Worm (Caenorhabditis elegans) whole organism, L1 larva: Measurements from ENCODE around the gene C34F6.7.

Experiments
- C04F5.9 ChIP-seq: sonication (generic microtip); optimal IDR thresholded peaks from 2 replicates; lab custom pipeline; 2016; ENCODE audit warnings: missing genetic modification characterization, missing compliant biosample characterization
- C16A3.4 ChIP-seq: fragments of 150-350 bp; optimal IDR thresholded peaks from 2 replicates; lab custom pipeline; 2014; ENCODE audit warnings: missing biosample characterization, missing genetic modification characterization
- Y116A8C.19 ChIP-seq: sonication (generic microtip); optimal IDR thresholded peaks from 2 replicates; lab custom pipeline; 2016; ENCODE audit warnings: missing compliant biosample characterization, missing genetic modification characterization, borderline replicate concordance
- aly-2 ChIP-seq: fragments of 150-350 bp; optimal IDR thresholded peaks from 2 replicates; lab custom pipeline; 2014; ENCODE audit warnings: missing biosample characterization, missing genetic modification characterization
- ama-1 ChIP-seq: fragments of 150-350 bp; optimal IDR thresholded peaks from 2 replicates; lab custom pipeline; 2014
- blmp-1 ChIP-seq: fragments of 150-350 bp; optimal IDR thresholded peaks from 2 replicates; lab custom pipeline; 2014; ENCODE audit warnings: missing biosample characterization, missing genetic modification characterization
- ceh-82 ChIP-seq, 3 experiments: fragments of 150-350 bp in 1 of 3; sonication (generic microtip) in 2 of 3; optimal IDR thresholded peaks; 2 replicates each; lab custom pipeline; 2014 to 2017; ENCODE audit warnings: missing biosample characterization in 3 of 3, missing genetic modification characterization in 3 of 3
- ceh-88 ChIP-seq: fragments of 200-800 bp; sonication (Bioruptor generic); IDR thresholded peaks from 2 replicates; pipeline ENCODE4 v1.3.6; 2022; ENCODE audit warnings: missing genetic modification characterization, missing compliant biosample characterization
- ceh-90 ChIP-seq: sonication (generic microtip); optimal IDR thresholded peaks from 2 replicates; lab custom pipeline; 2016; ENCODE audit warnings: missing genetic modification characterization, missing compliant biosample characterization
- ces-1 ChIP-seq: fragments of 150-350 bp; optimal IDR thresholded peaks from 2 replicates; lab custom pipeline; 2014; ENCODE audit warnings: missing biosample characterization, missing genetic modification reagents, missing genetic modification characterization
- dsc-1 ChIP-seq: sonication (generic microtip); optimal IDR thresholded peaks from 2 replicates; lab custom pipeline; 2016; ENCODE audit warnings: mild to moderate bottlenecking, missing genetic modification characterization, missing compliant biosample characterization
- efl-1 ChIP-seq, 4 experiments: fragments of 150-350 bp; optimal IDR thresholded peaks in 3 of 4; peaks in 1 of 4; 1 replicate in 1 of 4; 2 replicates in 3 of 4; lab custom pipeline; 2014; ENCODE audit warnings: missing biosample characterization in 2 of 4, missing genetic modification characterization in 2 of 4, missing genetic modification reagents in 2 of 4
- efl-3 ChIP-seq: fragments of 200-800 bp; sonication (Bioruptor generic); optimal IDR thresholded peaks from 2 replicates; lab custom pipeline; 2018; ENCODE audit warnings: mild to moderate bottlenecking, missing genetic modification characterization, missing compliant biosample characterization
- egl-13 ChIP-seq: sonication (generic microtip); optimal IDR thresholded peaks from 2 replicates; lab custom pipeline; 2016; ENCODE audit warnings: missing genotype, missing genetic modification reagents, missing genetic modification characterization, missing compliant biosample characterization
- elt-3 ChIP-seq, 6 experiments: fragments of 150-350 bp in 1 of 6; sonication (generic microtip); optimal IDR thresholded peaks; 2 replicates each; lab custom pipeline; 2017 to 2018; ENCODE audit warnings: missing biosample characterization in 6 of 6, missing genetic modification characterization in 6 of 6, inconsistent platforms in 1 of 6
- ets-5 ChIP-seq: fragments of 200-800 bp; sonication (Bioruptor generic); IDR thresholded peaks from 2 replicates; pipeline ENCODE4 v1.3.6; 2022; ENCODE audit warnings: missing genetic modification characterization, missing compliant biosample characterization
- fkh-4 ChIP-seq: sonication (generic microtip); optimal IDR thresholded peaks from 2 replicates; lab custom pipeline; 2016; ENCODE audit warnings: missing compliant biosample characterization, missing genetic modification characterization, borderline replicate concordance
- fkh-8 ChIP-seq: sonication (generic microtip); optimal IDR thresholded peaks from 2 replicates; lab custom pipeline; 2016; ENCODE audit warnings: mild to moderate bottlenecking, missing genetic modification characterization, missing compliant biosample characterization
- hlh-17 ChIP-seq: fragments of 200-800 bp; sonication (Bioruptor generic); optimal IDR thresholded peaks from 2 replicates; lab custom pipeline; 2018; ENCODE audit warnings: missing genetic modification characterization, mild to moderate bottlenecking, missing compliant biosample characterization, moderate library complexity, borderline replicate concordance
- hlh-4 ChIP-seq: sonication (generic microtip); optimal IDR thresholded peaks from 2 replicates; lab custom pipeline; 2016; ENCODE audit warnings: mild to moderate bottlenecking, missing genetic modification characterization, missing compliant biosample characterization
- hpl-2 ChIP-seq: fragments of 150-350 bp; optimal IDR thresholded peaks from 2 replicates; lab custom pipeline; 2014; ENCODE audit warnings: missing biosample characterization, missing genetic modification reagents, missing genetic modification characterization
- irx-1 ChIP-seq: sonication (generic microtip); optimal IDR thresholded peaks from 2 replicates; lab custom pipeline; 2016; ENCODE audit warnings: missing genetic modification characterization, missing compliant biosample characterization
- jun-1 ChIP-seq: fragments of 150-350 bp; optimal IDR thresholded peaks from 2 replicates; lab custom pipeline; 2014; ENCODE audit warnings: missing biosample characterization, missing genetic modification reagents, missing genetic modification characterization
- lin-14 ChIP-seq: fragments of 200-800 bp; sonication (Bioruptor generic); optimal IDR thresholded peaks from 2 replicates; lab custom pipeline; 2018; ENCODE audit warnings: mild to moderate bottlenecking, missing genetic modification characterization, moderate library complexity, missing compliant biosample characterization
- lin-15B ChIP-seq: fragments of 150-350 bp; sonication (generic microtip); optimal IDR thresholded peaks from 3 replicates; lab custom pipeline; 2014; ENCODE audit warnings: missing biosample characterization, missing genetic modification characterization
- lin-39 ChIP-seq: fragments of 150-350 bp; optimal IDR thresholded peaks from 2 replicates; lab custom pipeline; 2014; ENCODE audit warnings: missing biosample characterization, missing genetic modification reagents, missing genetic modification characterization
- lir-3 ChIP-seq: sonication (generic microtip); optimal IDR thresholded peaks from 2 replicates; lab custom pipeline; 2016; ENCODE audit warnings: mild to moderate bottlenecking, missing genetic modification characterization, moderate library complexity, missing compliant biosample characterization; ENCODE audit not compliant: poor library complexity
- mdl-1 ChIP-seq, 2 experiments: fragments of 150-350 bp; optimal IDR thresholded peaks; 2 replicates each; lab custom pipeline; 2014 to 2017; ENCODE audit warnings: missing biosample characterization in 2 of 2, missing genetic modification characterization in 2 of 2, inconsistent platforms in 1 of 2
- mef-2 ChIP-seq: fragments of 150-350 bp; optimal IDR thresholded peaks from 2 replicates; lab custom pipeline; 2014; ENCODE audit warnings: missing biosample characterization, missing genetic modification characterization
- mep-1 ChIP-seq: fragments of 150-350 bp; optimal IDR thresholded peaks from 2 replicates; lab custom pipeline; 2014; ENCODE audit warnings: missing biosample characterization, missing genetic modification characterization
- nhr-11 ChIP-seq: fragments of 150-350 bp; optimal IDR thresholded peaks from 2 replicates; lab custom pipeline; 2014; ENCODE audit warnings: missing biosample characterization, missing genetic modification characterization
- nhr-12 ChIP-seq: sonication (generic microtip); optimal IDR thresholded peaks from 2 replicates; lab custom pipeline; 2017; ENCODE audit warnings: missing biosample characterization, missing genetic modification characterization
- nhr-19 ChIP-seq: fragments of 200-800 bp; sonication (Bioruptor generic); conservative IDR thresholded peaks from 2 replicates; pipeline ENCODE4 v1.3.6; 2022; ENCODE audit warnings: missing genetic modification characterization, missing compliant biosample characterization
- nhr-20 ChIP-seq: sonication (generic microtip); optimal IDR thresholded peaks from 2 replicates; lab custom pipeline; 2016; ENCODE audit warnings: mild to moderate bottlenecking, missing genetic modification characterization, missing compliant biosample characterization
- nhr-47 ChIP-seq: sonication (generic microtip); optimal IDR thresholded peaks from 2 replicates; lab custom pipeline; 2016; ENCODE audit warnings: mild to moderate bottlenecking, missing genetic modification characterization, moderate library complexity, missing compliant biosample characterization
- nhr-71 ChIP-seq: sonication (generic microtip); optimal IDR thresholded peaks from 2 replicates; lab custom pipeline; 2016; ENCODE audit warnings: mild to moderate bottlenecking, missing genetic modification characterization, moderate library complexity, missing compliant biosample characterization
- nhr-76 ChIP-seq: sonication (generic microtip); optimal IDR thresholded peaks from 2 replicates; lab custom pipeline; 2017; ENCODE audit warnings: missing biosample characterization, missing genetic modification characterization
- nhr-77 ChIP-seq: fragments of 150-350 bp; optimal IDR thresholded peaks from 2 replicates; lab custom pipeline; 2014; ENCODE audit warnings: missing biosample characterization, missing genetic modification characterization
- nhr-84 ChIP-seq: sonication (generic microtip); optimal IDR thresholded peaks from 2 replicates; lab custom pipeline; 2017; ENCODE audit warnings: missing biosample characterization, missing genetic modification characterization
- nhr-90 ChIP-seq: sonication (generic microtip); optimal IDR thresholded peaks from 2 replicates; lab custom pipeline; 2016; ENCODE audit warnings: mild to moderate bottlenecking, missing genetic modification characterization, missing compliant biosample characterization; ENCODE audit not compliant: poor library complexity
- pag-3 ChIP-seq: sonication (generic microtip); optimal IDR thresholded peaks from 2 replicates; lab custom pipeline; 2017; ENCODE audit warnings: missing genetic modification characterization, mild to moderate bottlenecking, missing compliant biosample characterization, antibody characterized with exemption, borderline replicate concordance; ENCODE audit not compliant: insufficient read depth
- sox-4 ChIP-seq: sonication (generic microtip); optimal IDR thresholded peaks from 2 replicates; lab custom pipeline; 2016; ENCODE audit warnings: missing genetic modification characterization, missing compliant biosample characterization
- tlp-1 ChIP-seq: fragments of 150-350 bp; optimal IDR thresholded peaks from 2 replicates; lab custom pipeline; 2014; ENCODE audit warnings: missing biosample characterization, missing genetic modification characterization
- unc-30 ChIP-seq: sonication (generic microtip); optimal IDR thresholded peaks from 2 replicates; lab custom pipeline; 2017; ENCODE audit warnings: missing biosample characterization, missing genetic modification characterization
- unc-86 ChIP-seq: sonication (generic microtip); optimal IDR thresholded peaks from 2 replicates; lab custom pipeline; 2016; ENCODE audit warnings: missing genetic modification characterization, missing compliant biosample characterization
- unc-98 ChIP-seq: fragments of 200-800 bp; sonication (Bioruptor generic); IDR thresholded peaks from 2 replicates; pipeline ENCODE4 v1.3.6; 2022; ENCODE audit warnings: missing genetic modification characterization, missing compliant biosample characterization
- vab-15 ChIP-seq: sonication (generic microtip); optimal IDR thresholded peaks from 2 replicates; lab custom pipeline; 2017; ENCODE audit warnings: missing genotype, mild to moderate bottlenecking, missing genetic modification characterization, missing compliant biosample characterization
- xbp-1 ChIP-seq: sonication (generic microtip); optimal IDR thresholded peaks from 2 replicates; lab custom pipeline; 2016; ENCODE audit warnings: missing genetic modification characterization, missing compliant biosample characterization
- zip-4 ChIP-seq: fragments of 200-800 bp; sonication (Bioruptor generic); optimal IDR thresholded peaks from 2 replicates; lab custom pipeline; 2018; ENCODE audit warnings: mild to moderate bottlenecking, missing genetic modification characterization, moderate library complexity, missing compliant biosample characterization
- ztf-11 ChIP-seq, 2 experiments: sonication (generic microtip); optimal IDR thresholded peaks; 2 replicates each; lab custom pipeline; 2016 to 2017; ENCODE audit warnings: missing genetic modification characterization in 2 of 2, missing biosample characterization in 1 of 2, missing compliant biosample characterization in 1 of 2
- ztf-4 ChIP-seq: fragments of 150-350 bp; optimal IDR thresholded peaks from 2 replicates; lab custom pipeline; 2014; ENCODE audit warnings: missing biosample characterization, missing genetic modification characterization

C34F6.7 gene

ce11 chrX:11262319-11263074, 47.2 kb upstream of the C34F6.7 start, which contains the start of gene C03A3.2:
Gene C03A3.2, plus strand, starts transcription at chrX:11262848.
- no peak for TF ChIP-seq hlh-17 (GFP tag; lab: Kevin White, UChicago)
- TF ChIP-seq nhr-76 = no peak
- no peak for TF ChIP-seq Y116A8C.19 (tag; lab: Kevin White, UChicago)
- no peak for TF ChIP-seq ceh-90 (tag; lab: Kevin White, UChicago)
- TF ChIP-seq nhr-90 (tag; lab: Kevin White, UChicago) = no peak
- TF ChIP-seq mef-2 (tag; lab: Kevin White, UChicago) = no peak
- TF ChIP-seq nhr-71 (tag; lab: Kevin White, UChicago) = peak; percentile 76
- peak; percentile 96 for TF ChIP-seq lin-14
- no peak for TF ChIP-seq nhr-84 (tag; lab: Kevin White, UChicago)
- peak; percentile 64 for TF ChIP-seq nhr-20
- no peak for TF ChIP-seq ama-1 (lab: Kevin White, UChicago)
- TF ChIP-seq vab-15 (tag; lab: Kevin White, UChicago) = peak; percentile 92
- no peak for TF ChIP-seq ztf-11 (tag; optimal IDR thresholded peaks at IDR 0.05; lab: Kevin White, UChicago)
- peak; percentile 21 for TF ChIP-seq lir-3 (tag; lab: Kevin White, UChicago)
- no peak for TF ChIP-seq hlh-4 (tag; lab: Kevin White, UChicago)
- TF ChIP-seq unc-30 (tag; lab: Kevin White, UChicago) = no peak
- TF ChIP-seq jun-1 = no peak
- TF ChIP-seq lin-39 (tag; lab: Kevin White, UChicago) = no peak
- no peak for TF ChIP-seq pag-3 (tag; lab: Kevin White, UChicago)
- no peak for TF ChIP-seq efl-3 (GFP tag; lab: Kevin White, UChicago)
- no peak for TF ChIP-seq zip-4 (GFP tag; lab: Kevin White, UChicago)
- no peak for TF ChIP-seq unc-98
- no peak for TF ChIP-seq ces-1 (GFP tag; lab: Kevin White, UChicago)
- peak; percentile 73 for TF ChIP-seq unc-86
- TF ChIP-seq egl-13 = peak; percentile 24
- TF ChIP-seq blmp-1 (tag; lab: Kevin White, UChicago) = peak; percentile 97
- no peak for TF ChIP-seq fkh-4 (tag; lab: Kevin White, UChicago)
- no peak for TF ChIP-seq sox-4 (tag; lab: Kevin White, UChicago)
- TF ChIP-seq tlp-1 = no peak
- TF ChIP-seq ceh-88 (GFP tag; lab: Robert Waterston, UW) = no peak
- peak in 1 of 6 experiments; percentile 55 for TF ChIP-seq elt-3 (tag; optimal IDR thresholded peaks at IDR 0.05; lab: Kevin White, UChicago)
- peak; percentile 11 for TF ChIP-seq ztf-4 (tag; lab: Kevin White, UChicago)
- peak; percentile 59 for TF ChIP-seq xbp-1
- peak; percentile 78 for TF ChIP-seq fkh-8
- TF ChIP-seq lin-15B (tag; lab: Kevin White, UChicago) = peak; percentile 54
- peak; percentile 26 for TF ChIP-seq nhr-77 (tag; lab: Kevin White, UChicago)
- TF ChIP-seq ceh-82 (tag; optimal IDR thresholded peaks at IDR 0.05; lab: Kevin White, UChicago) = peak; percentile 10 to 87 (median 64)
- TF ChIP-seq mep-1 (tag; lab: Kevin White, UChicago) = peak; percentile 71
- peak; percentile 42 for TF ChIP-seq dsc-1
- peak; percentile 26 for TF ChIP-seq irx-1 (tag; lab: Kevin White, UChicago)
- TF ChIP-seq ets-5 (GFP tag; lab: Robert Waterston, UW) = no peak
- peak; percentile 65 for TF ChIP-seq C16A3.4 (tag; lab: Kevin White, UChicago)
- no peak for TF ChIP-seq nhr-11 (tag; lab: Kevin White, UChicago)
- peak in 1 of 2 experiments; percentile 69 for TF ChIP-seq mdl-1 (tag; optimal IDR thresholded peaks at IDR 0.05; lab: Kevin White, UChicago)
- TF ChIP-seq aly-2 (tag; lab: Kevin White, UChicago) = no peak
- TF ChIP-seq efl-1 (optimal IDR thresholded peaks at IDR 0.05; lab: Kevin White, UChicago) = peak; percentile 50 to 72
- TF ChIP-seq efl-1 (GFP tag; optimal IDR thresholded peaks at IDR 0.05 in 1 of 2; lab: Kevin White, UChicago) = peak; percentile 49 to 92
- TF ChIP-seq hpl-2 (GFP tag; lab: Kevin White, UChicago) = no peak
- TF ChIP-seq nhr-12 (tag; lab: Kevin White, UChicago) = no peak
- no peak for TF ChIP-seq C04F5.9 (tag; lab: Kevin White, UChicago)
- TF ChIP-seq nhr-19 (GFP tag; lab: Robert Waterston, UW) = peak; percentile 33
- TF ChIP-seq nhr-47 (tag; lab: Kevin White, UChicago) = peak; percentile 67
